Worm (Caenorhabditis elegans) whole organism, L4 larva: ENCODE measurements around the gene spc-1.

Source experiments
- arid-1 ChIP-seq: fragments of 200-800 bp; sonication (Bioruptor generic); conservative IDR thresholded peaks from 2 replicates; pipeline ENCODE4 v1.3.6; 2022; ENCODE audit warnings: missing genetic modification reagents, missing genetic modification characterization, missing compliant biosample characterization
- fkh-10 ChIP-seq: fragments of 150-350 bp; optimal IDR thresholded peaks from 2 replicates; lab custom pipeline; 2014; ENCODE audit warnings: missing biosample characterization, missing genetic modification reagents, missing genetic modification characterization
- lir-3 ChIP-seq: sonication (generic microtip); optimal IDR thresholded peaks from 2 replicates; lab custom pipeline; 2016; ENCODE audit warnings: mild to moderate bottlenecking, missing genetic modification characterization, missing compliant biosample characterization
- unc-39 ChIP-seq: sonication (generic microtip); optimal IDR thresholded peaks from 2 replicates; lab custom pipeline; 2017; ENCODE audit warnings: missing biosample characterization, missing genetic modification characterization
- unc-62 ChIP-seq, 3 experiments: fragments of 150-350 bp in 1 of 3; sonication (generic microtip); optimal IDR thresholded peaks in 2 of 3; peaks in 1 of 3; 1 replicate in 1 of 3; 2 replicates in 2 of 3; lab custom pipeline; 2014 to 2017; ENCODE audit warnings: missing biosample characterization in 3 of 3, missing genetic modification characterization in 3 of 3, missing genetic modification reagents in 3 of 3, missing genotype in 1 of 3
- zfp-2 ChIP-seq: sonication (generic microtip); optimal IDR thresholded peaks from 2 replicates; lab custom pipeline; 2016; ENCODE audit warnings: mild to moderate bottlenecking, missing genetic modification characterization, missing compliant biosample characterization
- zip-11 ChIP-seq: fragments of 200-800 bp; sonication (Bioruptor generic); IDR thresholded peaks from 2 replicates; pipeline ENCODE4 v1.3.6; 2022; ENCODE audit warnings: missing genetic modification characterization, missing compliant biosample characterization
- ztf-11 ChIP-seq: fragments of 150-350 bp; optimal IDR thresholded peaks from 2 replicates; lab custom pipeline; 2014; ENCODE audit warnings: missing biosample characterization, missing genetic modification characterization

- TF ChIP-seq lir-3 (no peak), zfp-2 (tag; lab: Kevin White, UChicago) (no peak), ztf-11 (tag; lab: Kevin White, UChicago) (no peak), arid-1 (no peak), unc-39 (no peak), fkh-10 (GFP tag; lab: Kevin White, UChicago) (no peak), zip-11 (GFP tag; lab: Robert Waterston, UW) (no peak), unc-62 (GFP tag; optimal IDR thresholded peaks at IDR 0.05 in 1 of 2; lab: Kevin White, UChicago) (no peak), unc-62 (tag; optimal IDR thresholded peaks at IDR 0.05; lab: Kevin White, UChicago) (no peak)
These were observed 20.7 kb downstream of the spc-1 start, which contains the start of gene K10B3.5 for ce11 chrX:3106137-3106536.
